Worm (Caenorhabditis elegans) whole organism, mixed stage, embryonic: Measurements from ENCODE around the gene C05G5.5.

ENCODE experiments used
- bed-3 ChIP-seq: fragments of 200-800 bp; sonication (Bioruptor generic); optimal IDR thresholded peaks from 3 replicates; lab custom pipeline; 2018; ENCODE audit warnings: mild to moderate bottlenecking, missing genetic modification characterization, moderate library complexity, missing compliant biosample characterization
- ceh-43 ChIP-seq: fragments of 200-800 bp; sonication (Bioruptor generic); optimal IDR thresholded peaks from 2 replicates; lab custom pipeline; 2018; ENCODE audit warnings: mild to moderate bottlenecking, missing genetic modification characterization, moderate library complexity, missing compliant biosample characterization
- ceh-83 ChIP-seq: fragments of 200-800 bp; sonication (Bioruptor generic); optimal IDR thresholded peaks from 2 replicates; lab custom pipeline; 2018; ENCODE audit warnings: mild to moderate bottlenecking, missing genetic modification characterization, missing compliant biosample characterization
- ces-1 ChIP-seq: fragments of 150-350 bp; optimal IDR thresholded peaks from 2 replicates; lab custom pipeline; 2014; ENCODE audit warnings: missing biosample characterization, missing genetic modification reagents, missing genetic modification characterization
- cnd-1 ChIP-seq: fragments of 200-800 bp; sonication (Bioruptor generic); optimal IDR thresholded peaks from 2 replicates; lab custom pipeline; 2018; ENCODE audit warnings: mild to moderate bottlenecking, missing genetic modification characterization, missing compliant biosample characterization
- drap-1 ChIP-seq: fragments of 200-800 bp; sonication (Bioruptor generic); optimal IDR thresholded peaks from 3 replicates; lab custom pipeline; 2018; ENCODE audit warnings: mild to moderate bottlenecking, missing genetic modification characterization, missing compliant biosample characterization
- elt-1 ChIP-seq: sonication (generic microtip); optimal IDR thresholded peaks from 2 replicates; lab custom pipeline; 2017; ENCODE audit warnings: missing genetic modification characterization, mild to moderate bottlenecking, missing compliant biosample characterization, antibody characterized with exemption, moderate library complexity, borderline replicate concordance; ENCODE audit not compliant: insufficient read depth
- elt-3 ChIP-seq: fragments of 150-350 bp; optimal IDR thresholded peaks from 2 replicates; lab custom pipeline; 2014; ENCODE audit warnings: missing biosample characterization, missing genetic modification characterization
- flh-1 ChIP-seq: fragments of 200-800 bp; sonication (Bioruptor generic); optimal IDR thresholded peaks from 2 replicates; lab custom pipeline; 2018; ENCODE audit warnings: mild to moderate bottlenecking, missing genetic modification characterization, moderate library complexity, missing compliant biosample characterization
- ham-2 ChIP-seq: fragments of 200-800 bp; sonication (Bioruptor generic); optimal IDR thresholded peaks from 2 replicates; lab custom pipeline; 2018; ENCODE audit warnings: mild to moderate bottlenecking, missing genetic modification characterization, missing compliant biosample characterization
- hlh-1 ChIP-seq: fragments of 150-350 bp; optimal IDR thresholded peaks from 2 replicates; lab custom pipeline; 2014; ENCODE audit warnings: missing biosample characterization, missing genetic modification reagents, missing genetic modification characterization
- lin-13 ChIP-seq: fragments of 150-350 bp; optimal IDR thresholded peaks from 2 replicates; lab custom pipeline; 2014; ENCODE audit warnings: missing biosample characterization, missing genetic modification characterization
- lin-32 ChIP-seq: fragments of 200-800 bp; sonication (Bioruptor generic); optimal IDR thresholded peaks from 2 replicates; lab custom pipeline; 2018; ENCODE audit warnings: mild to moderate bottlenecking, missing genetic modification characterization, missing compliant biosample characterization
- lsy-2 ChIP-seq: fragments of 150-350 bp; optimal IDR thresholded peaks from 2 replicates; lab custom pipeline; 2014; ENCODE audit warnings: missing biosample characterization, missing genetic modification characterization
- mab-5 ChIP-seq: fragments of 150-350 bp; optimal IDR thresholded peaks from 2 replicates; lab custom pipeline; 2014; ENCODE audit warnings: missing biosample characterization, missing genetic modification characterization
- mep-1 ChIP-seq: fragments of 150-350 bp; optimal IDR thresholded peaks from 2 replicates; lab custom pipeline; 2017; ENCODE audit warnings: missing biosample characterization, missing genetic modification reagents, missing genetic modification characterization, inconsistent platforms
- mls-2 ChIP-seq: sonication (generic microtip); optimal IDR thresholded peaks from 2 replicates; lab custom pipeline; 2016; ENCODE audit warnings: mild to moderate bottlenecking, missing genetic modification characterization, moderate library complexity, missing compliant biosample characterization
- nhr-12 ChIP-seq: fragments of 150-350 bp; optimal IDR thresholded peaks from 2 replicates; lab custom pipeline; 2014; ENCODE audit warnings: missing biosample characterization, missing genetic modification characterization
- nhr-2 ChIP-seq: fragments of 150-350 bp; optimal IDR thresholded peaks from 2 replicates; lab custom pipeline; 2014; ENCODE audit warnings: missing biosample characterization, missing genetic modification characterization
- nhr-237 ChIP-seq: fragments of 150-350 bp; optimal IDR thresholded peaks from 2 replicates; lab custom pipeline; 2014; ENCODE audit warnings: missing biosample characterization, missing genetic modification characterization
- nhr-28 ChIP-seq: fragments of 150-350 bp; optimal IDR thresholded peaks from 2 replicates; lab custom pipeline; 2014; ENCODE audit warnings: missing biosample characterization, missing genetic modification characterization
- nhr-76 ChIP-seq: sonication (generic microtip); optimal IDR thresholded peaks from 2 replicates; lab custom pipeline; 2017; ENCODE audit warnings: missing biosample characterization, missing genetic modification characterization
- pha-4 ChIP-seq: fragments of 150-350 bp; optimal IDR thresholded peaks from 2 replicates; lab custom pipeline; 2018; ENCODE audit warnings: missing biosample characterization, missing genetic modification reagents, missing genetic modification characterization
- sem-2 ChIP-seq: fragments of 200-800 bp; sonication (Bioruptor generic); optimal IDR thresholded peaks from 2 replicates; lab custom pipeline; 2018; ENCODE audit warnings: mild to moderate bottlenecking, missing genetic modification characterization, missing compliant biosample characterization
- snpc-4 ChIP-seq: fragments of 150-350 bp; optimal IDR thresholded peaks from 2 replicates; lab custom pipeline; 2014; ENCODE audit warnings: missing biosample characterization, missing genetic modification characterization
- sptf-1 ChIP-seq: sonication (generic microtip); optimal IDR thresholded peaks from 2 replicates; lab custom pipeline; 2017; ENCODE audit warnings: mild to moderate bottlenecking, missing genetic modification characterization, moderate library complexity, missing compliant biosample characterization
- tbx-8 ChIP-seq: fragments of 200-800 bp; sonication (Bioruptor generic); optimal IDR thresholded peaks from 2 replicates; lab custom pipeline; 2018; ENCODE audit warnings: mild to moderate bottlenecking, missing genetic modification characterization, moderate library complexity, missing compliant biosample characterization
- unc-120 ChIP-seq: sonication (generic microtip); optimal IDR thresholded peaks from 2 replicates; lab custom pipeline; 2017; ENCODE audit warnings: missing genetic modification characterization, missing compliant biosample characterization; ENCODE audit not compliant: poor library complexity, severe bottlenecking
- unc-39 ChIP-seq: fragments of 150-350 bp; optimal IDR thresholded peaks from 2 replicates; lab custom pipeline; 2014; ENCODE audit warnings: missing biosample characterization, missing genetic modification characterization
- unc-62 ChIP-seq: fragments of 150-350 bp; optimal IDR thresholded peaks from 2 replicates; lab custom pipeline; 2014; ENCODE audit warnings: missing biosample characterization, missing genetic modification reagents, missing genetic modification characterization
- zip-8 ChIP-seq: fragments of 150-350 bp; optimal IDR thresholded peaks from 2 replicates; lab custom pipeline; 2014; ENCODE audit warnings: missing biosample characterization, missing genetic modification characterization
- ztf-11 ChIP-seq: fragments of 150-350 bp; optimal IDR thresholded peaks from 2 replicates; lab custom pipeline; 2014; ENCODE audit warnings: missing biosample characterization, missing genetic modification characterization

The C05G5.5 gene

DNA sequence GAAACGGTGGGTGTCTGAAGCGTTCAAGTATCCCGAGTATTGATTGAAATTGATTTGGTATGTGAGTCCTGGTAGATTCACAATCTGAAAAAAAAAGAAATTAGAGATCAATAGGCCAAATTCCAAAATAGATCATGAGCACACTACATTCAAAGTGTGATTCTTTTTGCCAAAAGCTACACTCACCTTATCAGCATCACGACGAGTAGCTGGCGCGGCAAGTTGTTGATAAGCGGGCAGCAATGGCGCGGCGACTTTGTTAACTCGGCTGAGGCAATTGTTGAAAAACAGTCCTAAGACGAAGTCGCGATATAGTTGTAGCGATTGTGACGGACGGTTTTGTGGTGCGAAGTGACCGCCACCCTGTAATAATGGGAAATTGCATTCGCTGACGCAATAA, 8.1 kb upstream of the C05G5.5 start:
- no peak for TF ChIP-seq ceh-83
- TF ChIP-seq ztf-11, result no peak
- no peak for TF ChIP-seq mab-5 (tag; lab: Kevin White, UChicago)
- TF ChIP-seq unc-39 (tag; lab: Kevin White, UChicago), result no peak
- no peak for TF ChIP-seq bed-3 (GFP tag; lab: Kevin White, UChicago)
- no peak for TF ChIP-seq sptf-1 (tag; lab: Kevin White, UChicago)
- no peak for TF ChIP-seq nhr-2 (tag; lab: Kevin White, UChicago)
- no peak for TF ChIP-seq elt-1
- no peak for TF ChIP-seq unc-120
- TF ChIP-seq ces-1, result no peak
- TF ChIP-seq nhr-12, result no peak
- no peak for TF ChIP-seq sem-2 (GFP tag; lab: Kevin White, UChicago)
- TF ChIP-seq cnd-1 (tag; lab: Kevin White, UChicago), result no peak
- TF ChIP-seq lin-13, result no peak
- TF ChIP-seq unc-62 (GFP tag; lab: Kevin White, UChicago), result no peak
- no peak for TF ChIP-seq tbx-8 (GFP tag; lab: Kevin White, UChicago)
- no peak for TF ChIP-seq mep-1 (tag; lab: Kevin White, UChicago)
- no peak for TF ChIP-seq lin-32 (GFP tag; lab: Kevin White, UChicago)

DNA sequence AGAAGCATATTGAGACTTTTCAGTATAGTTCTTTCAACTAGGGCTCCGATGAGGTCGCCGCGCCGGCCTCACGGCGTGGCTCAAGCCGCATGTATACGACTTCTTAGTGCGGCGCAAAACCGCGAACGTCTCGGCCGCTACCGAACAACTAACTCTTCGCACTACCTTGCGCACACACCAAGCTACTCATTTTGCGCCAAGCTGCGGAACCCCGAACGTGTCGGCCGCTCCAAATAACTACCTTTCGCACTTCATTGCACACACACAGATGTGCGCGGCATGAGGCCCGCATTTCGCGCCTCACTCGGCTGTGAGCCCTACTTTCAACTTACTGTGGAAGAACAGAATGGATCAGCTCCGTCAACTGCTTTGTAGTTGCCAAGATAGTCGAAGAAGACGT, 6.9 kb upstream of the C05G5.5 start:
- TF ChIP-seq lin-32 (GFP tag; lab: Kevin White, UChicago) (no peak), sem-2 (GFP tag; lab: Kevin White, UChicago) (no peak), ceh-83 (no peak), elt-3 (no peak)

DNA sequence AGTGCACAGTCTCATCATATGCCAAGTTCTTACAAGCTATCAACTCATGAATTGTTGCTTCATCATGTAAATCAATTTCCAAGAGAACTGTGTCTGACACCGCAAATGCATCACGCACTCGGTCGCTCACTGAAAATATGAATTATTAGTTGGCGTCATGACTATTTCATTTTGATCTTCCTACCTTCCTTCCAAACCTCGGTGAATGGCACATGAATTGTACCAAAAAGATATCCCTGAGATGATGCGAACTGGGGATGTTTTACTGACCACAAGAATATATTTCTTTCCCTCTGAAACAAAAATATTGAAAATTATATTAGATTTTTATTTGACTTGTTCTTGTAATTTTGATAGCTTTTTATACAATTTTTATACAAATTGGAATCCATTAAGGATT, 755 bp downstream of the C05G5.5 start:
- no peak for TF ChIP-seq cnd-1 (tag; lab: Kevin White, UChicago)
- TF ChIP-seq tbx-8 (GFP tag; lab: Kevin White, UChicago), result no peak
- no peak for TF ChIP-seq drap-1 (GFP tag; lab: Kevin White, UChicago)
- TF ChIP-seq ztf-11, result no peak
- TF ChIP-seq elt-3, result no peak
- no peak for TF ChIP-seq flh-1 (GFP tag; lab: Kevin White, UChicago)
- TF ChIP-seq hlh-1 (tag; lab: Kevin White, UChicago), result no peak
- no peak for TF ChIP-seq elt-1
- no peak for TF ChIP-seq nhr-237 (tag; lab: Kevin White, UChicago)
- TF ChIP-seq ham-2 (GFP tag; lab: Kevin White, UChicago), result no peak
- TF ChIP-seq unc-120, result no peak
- no peak for TF ChIP-seq ceh-43 (GFP tag; lab: Kevin White, UChicago)
- no peak for TF ChIP-seq zip-8
- no peak for TF ChIP-seq lin-13
- TF ChIP-seq nhr-76, result no peak
- no peak for TF ChIP-seq ceh-83
- no peak for TF ChIP-seq snpc-4
- TF ChIP-seq nhr-28 (tag; lab: Kevin White, UChicago), result no peak
- no peak for TF ChIP-seq nhr-12
- no peak for TF ChIP-seq mab-5 (tag; lab: Kevin White, UChicago)

DNA sequence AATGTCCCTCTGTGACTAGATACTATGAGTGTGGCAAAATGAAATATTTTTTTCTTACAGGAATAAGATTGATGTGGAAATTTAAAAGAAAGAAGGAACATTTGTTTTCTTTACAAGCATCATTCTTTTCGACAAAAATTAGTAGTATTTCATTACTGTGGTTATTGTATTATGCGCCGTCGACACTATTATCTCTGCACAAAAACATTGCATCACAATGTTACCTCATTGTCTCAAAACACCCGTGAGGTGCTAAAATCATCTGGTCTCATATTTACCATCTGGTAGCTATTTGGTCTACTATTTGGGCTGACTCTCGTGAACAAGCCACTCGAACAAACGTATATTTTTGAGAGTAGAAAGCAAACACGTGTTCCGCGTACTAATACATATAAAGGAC, 1.4 kb downstream of the C05G5.5 start:
- TF ChIP-seq nhr-2 (tag; lab: Kevin White, UChicago) (peak; percentile 53), zip-8 (peak; percentile 59), ceh-83 (no peak)

DNA sequence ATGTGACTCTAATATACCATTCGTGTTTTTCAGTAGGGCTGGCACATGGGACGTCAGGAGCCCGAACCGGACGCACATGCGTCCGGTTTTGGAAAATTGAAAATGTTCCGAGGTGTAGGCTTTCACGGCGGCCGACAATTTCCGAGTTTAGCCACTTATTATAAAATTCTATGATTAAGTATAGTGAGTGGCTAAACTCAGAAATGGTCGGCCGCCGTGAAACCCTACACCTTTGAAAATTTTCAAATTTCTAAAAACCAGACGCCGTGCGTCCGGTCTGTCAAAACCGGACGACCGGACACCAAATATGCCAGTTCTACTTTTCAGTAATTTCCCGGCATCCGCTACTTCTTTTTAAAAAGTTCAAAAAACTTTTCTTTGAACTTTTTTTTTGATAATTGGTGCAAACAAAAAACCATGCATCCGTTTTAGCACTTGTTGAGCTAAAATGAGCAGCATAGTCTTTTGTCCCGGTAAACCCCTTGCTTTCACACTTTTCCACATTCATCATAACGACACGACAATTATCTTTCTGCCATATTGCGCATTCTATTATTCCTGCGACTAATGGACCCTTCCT, 3.2 kb downstream of the C05G5.5 start:
- TF ChIP-seq unc-39 (tag; lab: Kevin White, UChicago), result no peak
- TF ChIP-seq nhr-12, result no peak
- TF ChIP-seq lin-32 (GFP tag; lab: Kevin White, UChicago), result no peak
- TF ChIP-seq pha-4 (tag; lab: Kevin White, UChicago), result no peak
- TF ChIP-seq sptf-1 (tag; lab: Kevin White, UChicago), result no peak
- no peak for TF ChIP-seq tbx-8 (GFP tag; lab: Kevin White, UChicago)
- no peak for TF ChIP-seq drap-1 (GFP tag; lab: Kevin White, UChicago)
- no peak for TF ChIP-seq bed-3 (GFP tag; lab: Kevin White, UChicago)
- no peak for TF ChIP-seq ceh-83
- no peak for TF ChIP-seq unc-120
- no peak for TF ChIP-seq sem-2 (GFP tag; lab: Kevin White, UChicago)
- TF ChIP-seq nhr-237 (tag; lab: Kevin White, UChicago), result no peak
- no peak for TF ChIP-seq mls-2 (tag; lab: Kevin White, UChicago)
- no peak for TF ChIP-seq hlh-1 (tag; lab: Kevin White, UChicago)
- TF ChIP-seq lsy-2 (tag; lab: Kevin White, UChicago), result no peak
- TF ChIP-seq zip-8, result no peak
